Fruit fly (Drosophila melanogaster): ENCODE results near the gene Ptp61F.

Ptp61F gene

DNA sequence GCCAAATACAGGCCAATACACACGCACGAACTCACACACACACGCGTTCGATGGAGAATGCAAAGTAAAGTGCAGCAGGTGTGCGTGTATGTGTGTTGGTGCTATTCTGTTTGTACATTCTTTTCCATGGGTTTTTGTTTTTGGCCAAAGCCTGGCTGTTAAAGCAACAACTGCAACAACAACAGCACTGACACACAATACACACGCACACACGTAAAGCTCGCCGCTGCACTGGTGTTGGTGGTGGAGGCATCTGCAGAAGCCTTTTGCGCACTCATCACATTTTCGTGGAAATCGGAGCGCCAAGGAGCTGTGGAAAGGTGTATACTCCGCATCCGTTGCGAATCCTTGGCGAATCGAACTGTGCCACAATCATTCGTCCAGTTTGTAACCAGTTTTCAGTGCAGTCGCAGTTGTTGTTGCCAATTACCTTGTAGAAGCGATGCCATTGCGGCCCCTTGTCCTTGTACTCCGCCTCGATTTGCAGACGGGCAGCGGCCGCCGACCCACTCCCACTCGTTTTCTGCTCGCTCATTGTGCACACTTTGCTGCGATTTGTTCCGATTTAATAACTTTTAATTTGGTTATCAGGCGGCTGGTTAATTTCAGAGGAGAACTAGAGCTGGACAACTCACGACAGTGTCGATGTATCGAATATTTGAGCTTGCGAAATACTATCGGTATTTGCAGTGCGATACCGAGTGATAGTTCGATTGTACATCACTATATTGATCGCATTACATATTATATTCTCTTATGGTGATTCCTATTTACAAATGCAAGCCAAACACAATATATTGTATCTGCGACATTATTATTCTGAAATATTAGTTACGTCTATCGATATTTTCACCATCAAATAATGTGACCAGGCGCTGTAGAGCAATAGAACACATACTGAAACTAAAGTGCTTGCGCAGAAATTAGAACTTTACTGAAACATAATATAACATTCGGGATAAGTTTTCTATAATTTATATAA lies 124.8 kb downstream of the Ptp61F start (continued):
- TF ChIP-seq amos (GFP tag; IDR thresholded peaks at IDR 0.05; ENCODE audit: partially characterized antibody), result peak; percentile 99
- peak; percentile 96 for TF ChIP-seq hbn (GFP tag; IDR thresholded peaks at IDR 0.05; ENCODE audit: partially characterized antibody)
- peak; percentile 4 for TF ChIP-seq cato (GFP tag; optimal IDR thresholded peaks at IDR 0.05; ENCODE audit: borderline replicate concordance)
- TF ChIP-seq CG14441 (GFP tag; IDR thresholded peaks at IDR 0.05), result no peak
- no peak for TF ChIP-seq CG2202 (tag; optimal IDR thresholded peaks at IDR 0.05)
- TF ChIP-seq sens (GFP tag), result peak; percentile 77
- peak; percentile 44 for TF ChIP-seq lab (GFP tag; optimal IDR thresholded peaks at IDR 0.05)
- TF ChIP-seq CG17612 (GFP tag; IDR thresholded peaks at IDR 0.05), result no peak
- TF ChIP-seq dmrt11E (tag; optimal IDR thresholded peaks at IDR 0.05), result no peak
- no peak for TF ChIP-seq CG15011 (GFP tag; optimal IDR thresholded peaks at IDR 0.05)
- peak; percentile 51 for TF ChIP-seq MBD-R2 (GFP tag; IDR thresholded peaks at IDR 0.05)
- peak; percentile 98 for TF ChIP-seq cg (GFP tag; optimal IDR thresholded peaks at IDR 0.05)
- TF ChIP-seq HmgD (GFP tag; optimal IDR thresholded peaks at IDR 0.05), result peak; percentile 38
- peak; percentile 39 for TF ChIP-seq CG8290 (GFP tag; optimal IDR thresholded peaks at IDR 0.05)
- TF ChIP-seq CG8290 (tag; optimal IDR thresholded peaks at IDR 0.05), result peak in 1 of 2 experiments; percentile 77
- peak in 2 of 3 experiments; percentile 2 to 4 for TF ChIP-seq lola (GFP tag; optimal IDR thresholded peaks at IDR 0.05)
- TF ChIP-seq sna (GFP tag; IDR thresholded peaks at IDR 0.05; ENCODE audit: partially characterized antibody), result peak; percentile 97
- TF ChIP-seq nerfin-2 (GFP tag; IDR thresholded peaks at IDR 0.05; ENCODE audit: partially characterized antibody), result peak; percentile 96
- TF ChIP-seq CG17568 (GFP tag; optimal IDR thresholded peaks at IDR 0.05), result no peak
- TF ChIP-seq chif (GFP tag; optimal IDR thresholded peaks at IDR 0.05), result no peak
- TF ChIP-seq btn (GFP tag; optimal IDR thresholded peaks at IDR 0.05), result no peak
- TF ChIP-seq pros (GFP tag; optimal IDR thresholded peaks at IDR 0.05), result no peak
- TF ChIP-seq CG11504 (tag; optimal IDR thresholded peaks at IDR 0.05), result peak; percentile 48
- no peak for TF ChIP-seq peb (GFP tag; IDR thresholded peaks at IDR 0.05)
- TF ChIP-seq CG42726 (GFP tag; IDR thresholded peaks at IDR 0.05; ENCODE audit: partially characterized antibody), result peak; percentile 95
- peak; percentile 98 for TF ChIP-seq hb (GFP tag; IDR thresholded peaks at IDR 0.05; ENCODE audit: partially characterized antibody)
- no peak for TF ChIP-seq Elba2 (GFP tag; optimal IDR thresholded peaks at IDR 0.05)
- peak; percentile 16; the same call in 1 of the 2 replicates for TF ChIP-seq E2f2 (GFP tag; IDR thresholded peaks at IDR 0.05)
- TF ChIP-seq Side (GFP tag; optimal IDR thresholded peaks at IDR 0.05), result peak; percentile 9
- no peak for TF ChIP-seq Atf3 (GFP tag; optimal IDR thresholded peaks at IDR 0.05)
- TF ChIP-seq CG6683 (GFP tag; optimal IDR thresholded peaks at IDR 0.05), result no peak
- TF ChIP-seq CG12659 (GFP tag; optimal IDR thresholded peaks at IDR 0.05), result peak; percentile 60
- peak; percentile 99 for TF ChIP-seq CG34224 (GFP tag; IDR thresholded peaks at IDR 0.05; ENCODE audit: partially characterized antibody)
- TF ChIP-seq oc (tag; optimal IDR thresholded peaks at IDR 0.05), result no peak
- TF ChIP-seq knrl (GFP tag; IDR thresholded peaks at IDR 0.05; ENCODE audit: partially characterized antibody), result peak; percentile 98
- TF ChIP-seq CG4617 (GFP tag; optimal IDR thresholded peaks at IDR 0.05; ENCODE audit: borderline replicate concordance), result peak; percentile 41
- TF ChIP-seq CG7745 (tag; optimal IDR thresholded peaks at IDR 0.05), result no peak
- TF ChIP-seq CG12104 (GFP tag; optimal IDR thresholded peaks at IDR 0.05), result peak; percentile 23
- no peak for TF ChIP-seq CG1529 (GFP tag; optimal IDR thresholded peaks at IDR 0.05)
- TF ChIP-seq CG14014 (GFP tag; IDR thresholded peaks at IDR 0.05), result 0 out of 2 replicates have a peak, but pooled peaks have one; percentile 9
- TF ChIP-seq CG17359 (tag; optimal IDR thresholded peaks at IDR 0.05), result peak; percentile 19
- peak in 1 of 2 experiments; percentile 43 for TF ChIP-seq Hr51 (GFP tag; optimal IDR thresholded peaks at IDR 0.05)
- TF ChIP-seq CG13775 (GFP tag; optimal IDR thresholded peaks at IDR 0.05), result peak; percentile 19
- peak; percentile 37 for TF ChIP-seq Ptx1 (GFP tag; IDR thresholded peaks at IDR 0.05)
- peak; percentile 33 for TF ChIP-seq CG17186 (GFP tag; optimal IDR thresholded peaks at IDR 0.05)
- peak; percentile 23 to 51 for TF ChIP-seq dpn (GFP tag; optimal IDR thresholded peaks at IDR 0.05)

Measured in whole organism, embryonic.